Worm (Caenorhabditis elegans): ENCODE measurements around the gene R09E10.1.

ce11 chrIV:10310329-10310728, 12.2 kb downstream of the R09E10.1 start, which contains the start of gene R09E10.8:
- TF ChIP-seq K02D7.2 (tag; optimal IDR thresholded peaks at IDR 0.05) (no peak), ama-1 (optimal IDR thresholded peaks at IDR 0.05) (no peak), ceh-6 (GFP tag; optimal IDR thresholded peaks at IDR 0.05) (no peak), hlh-30 (tag; optimal IDR thresholded peaks at IDR 0.05; ENCODE audit: insufficient read depth) (no peak), pha-4 (tag; optimal IDR thresholded peaks at IDR 0.05) (no peak), fkh-6 (tag; optimal IDR thresholded peaks at IDR 0.05) (no peak), sox-4 (tag; optimal IDR thresholded peaks at IDR 0.05) (no peak), ztf-16 (tag; optimal IDR thresholded peaks at IDR 0.05) (no peak), nfya-1 (tag; optimal IDR thresholded peaks at IDR 0.05) (no peak), sdc-2 (tag; optimal IDR thresholded peaks at IDR 0.05) (no peak)
